Worm (Caenorhabditis elegans) whole organism, L4 larva: ENCODE measurements around the gene F58D2.2.

Source experiments
- D1046.2 ChIP-seq: fragments of 200-800 bp; sonication (Bioruptor generic); IDR thresholded peaks from 2 replicates; pipeline ENCODE4 v1.3.6; 2022; ENCODE audit warnings: missing genetic modification characterization, missing compliant biosample characterization
- R02D3.7 ChIP-seq: fragments of 150-350 bp; sonication (generic microtip); optimal IDR thresholded peaks from 3 replicates; lab custom pipeline; 2014; ENCODE audit warnings: missing biosample characterization, missing genetic modification characterization
- Y105C5A.15 ChIP-seq: fragments of 200-800 bp; sonication (Bioruptor generic); IDR thresholded peaks from 2 replicates; pipeline ENCODE4 v1.3.6; 2022; ENCODE audit warnings: missing genetic modification characterization, missing compliant biosample characterization
- Y48G9A.11 ChIP-seq: fragments of 200-800 bp; sonication (Bioruptor generic); IDR thresholded peaks from 2 replicates; pipeline ENCODE4 v1.3.6; 2022; ENCODE audit warnings: missing genetic modification reagents, missing genetic modification characterization, missing compliant biosample characterization
- Y75B8A.6 ChIP-seq: fragments of 200-800 bp; sonication (Bioruptor generic); IDR thresholded peaks from 2 replicates; pipeline ENCODE4 v1.3.6; 2022; ENCODE audit warnings: missing genetic modification reagents, missing genetic modification characterization, missing compliant biosample characterization
- ZK337.2 ChIP-seq: fragments of 200-800 bp; sonication (Bioruptor generic); IDR thresholded peaks from 2 replicates; pipeline ENCODE4 v1.3.6; 2022; ENCODE audit warnings: missing genetic modification reagents, missing genetic modification characterization, missing compliant biosample characterization
- ama-1 ChIP-seq: fragments of 150-350 bp; optimal IDR thresholded peaks from 2 replicates; lab custom pipeline; 2014; ENCODE audit warnings: inconsistent platforms, mixed read lengths
- arid-1 ChIP-seq: fragments of 200-800 bp; sonication (Bioruptor generic); conservative IDR thresholded peaks from 2 replicates; pipeline ENCODE4 v1.3.6; 2022; ENCODE audit warnings: missing genetic modification reagents, missing genetic modification characterization, missing compliant biosample characterization
- attf-4 ChIP-seq: sonication (generic microtip); optimal IDR thresholded peaks from 3 replicates; lab custom pipeline; 2017; ENCODE audit warnings: missing biosample characterization, missing genetic modification characterization
- ceh-32 ChIP-seq: sonication (generic microtip); optimal IDR thresholded peaks from 2 replicates; lab custom pipeline; 2016; ENCODE audit warnings: mild to moderate bottlenecking, missing genetic modification characterization, missing compliant biosample characterization; ENCODE audit not compliant: poor library complexity
- ceh-82 ChIP-seq: sonication (generic microtip); optimal IDR thresholded peaks from 2 replicates; lab custom pipeline; 2017; ENCODE audit warnings: missing biosample characterization, missing genetic modification characterization
- ces-1 ChIP-seq: fragments of 150-350 bp; sonication (generic microtip); optimal IDR thresholded peaks from 4 replicates; lab custom pipeline; 2014; ENCODE audit warnings: missing biosample characterization, missing genetic modification reagents, missing genetic modification characterization
- daf-12 ChIP-seq: fragments of 150-350 bp; optimal IDR thresholded peaks from 2 replicates; lab custom pipeline; 2014; ENCODE audit warnings: missing biosample characterization, missing genetic modification reagents, missing genetic modification characterization
- daf-8 ChIP-seq: fragments of 200-800 bp; sonication (Bioruptor generic); IDR thresholded peaks from 2 replicates; pipeline ENCODE4 v1.3.6; 2022; ENCODE audit warnings: missing genetic modification characterization, missing compliant biosample characterization
- dmd-6 ChIP-seq: fragments of 200-800 bp; sonication (Bioruptor generic); IDR thresholded peaks from 2 replicates; pipeline ENCODE4 v1.3.6; 2022; ENCODE audit warnings: missing genetic modification reagents, missing genetic modification characterization, missing compliant biosample characterization
- dpl-1 ChIP-seq: fragments of 150-350 bp; optimal IDR thresholded peaks from 2 replicates; lab custom pipeline; 2014; ENCODE audit warnings: missing biosample characterization, missing genetic modification reagents, missing genetic modification characterization
- fos-1 ChIP-seq: fragments of 150-350 bp; optimal IDR thresholded peaks from 2 replicates; lab custom pipeline; 2014; ENCODE audit warnings: missing biosample characterization, missing genetic modification characterization
- hif-1 ChIP-seq, 2 experiments: sonication (generic microtip); optimal IDR thresholded peaks; 2 replicates each; lab custom pipeline; 2016 to 2017; ENCODE audit warnings: missing compliant biosample characterization in 2 of 2, missing genetic modification characterization in 2 of 2, missing genetic modification reagents in 2 of 2, missing genotype in 2 of 2, mild to moderate bottlenecking in 1 of 2
- jun-1 ChIP-seq: fragments of 150-350 bp; optimal IDR thresholded peaks from 2 replicates; lab custom pipeline; 2014; ENCODE audit warnings: missing biosample characterization, missing genetic modification reagents, missing genetic modification characterization
- lim-7 ChIP-seq: fragments of 200-800 bp; sonication (Bioruptor generic); IDR thresholded peaks from 2 replicates; pipeline ENCODE4 v1.3.6; 2022; ENCODE audit warnings: missing genetic modification characterization, missing compliant biosample characterization
- lin-15B ChIP-seq: fragments of 150-350 bp; sonication (generic microtip); optimal IDR thresholded peaks from 3 replicates; lab custom pipeline; 2014; ENCODE audit warnings: missing biosample characterization, missing genetic modification characterization
- lin-29 ChIP-seq: fragments of 200-800 bp; sonication (Bioruptor generic); IDR thresholded peaks from 2 replicates; pipeline ENCODE4 v1.3.6; 2022; ENCODE audit warnings: missing genetic modification reagents, missing genetic modification characterization, missing compliant biosample characterization
- lin-38 ChIP-seq: fragments of 200-800 bp; sonication (Bioruptor generic); IDR thresholded peaks from 2 replicates; pipeline ENCODE4 v1.3.6; 2022; ENCODE audit warnings: missing genetic modification reagents, missing genetic modification characterization, missing compliant biosample characterization
- lin-39 ChIP-seq: fragments of 150-350 bp; optimal IDR thresholded peaks from 2 replicates; lab custom pipeline; 2014; ENCODE audit warnings: missing biosample characterization, missing genetic modification reagents, missing genetic modification characterization
- lsy-2 ChIP-seq, 2 experiments: fragments of 150-350 bp in 1 of 2; sonication (generic microtip) in 1 of 2; optimal IDR thresholded peaks; 2 replicates each; lab custom pipeline; 2014 to 2017; ENCODE audit warnings: missing biosample characterization in 2 of 2, missing genetic modification characterization in 2 of 2
- madf-9 ChIP-seq: fragments of 200-800 bp; sonication (Bioruptor generic); conservative IDR thresholded peaks from 2 replicates; pipeline ENCODE4 v1.3.6; 2022; ENCODE audit warnings: missing genetic modification reagents, missing genetic modification characterization, missing compliant biosample characterization
- mep-1 ChIP-seq: fragments of 150-350 bp; sonication (generic microtip); optimal IDR thresholded peaks from 3 replicates; lab custom pipeline; 2014; ENCODE audit warnings: missing biosample characterization, missing genetic modification characterization
- mes-2 ChIP-seq: sonication (generic microtip); optimal IDR thresholded peaks from 2 replicates; lab custom pipeline; 2016; ENCODE audit warnings: missing genotype, mild to moderate bottlenecking, missing genetic modification characterization, missing compliant biosample characterization; ENCODE audit not compliant: poor library complexity, severe bottlenecking
- nhr-102 ChIP-seq: sonication (generic microtip); optimal IDR thresholded peaks from 2 replicates; lab custom pipeline; 2016; ENCODE audit warnings: mild to moderate bottlenecking, missing genetic modification characterization, moderate library complexity, missing compliant biosample characterization
- nhr-11 ChIP-seq: fragments of 150-350 bp; optimal IDR thresholded peaks from 2 replicates; lab custom pipeline; 2014; ENCODE audit warnings: missing biosample characterization, missing genetic modification characterization
- nhr-28 ChIP-seq: fragments of 150-350 bp; optimal IDR thresholded peaks from 2 replicates; lab custom pipeline; 2014; ENCODE audit warnings: missing biosample characterization, missing genetic modification characterization
- nhr-41 ChIP-seq: fragments of 200-800 bp; sonication (Bioruptor generic); IDR thresholded peaks from 2 replicates; pipeline ENCODE4 v1.3.6; 2022; ENCODE audit warnings: missing genetic modification reagents, missing genetic modification characterization, missing compliant biosample characterization
- nhr-6 ChIP-seq: fragments of 150-350 bp; optimal IDR thresholded peaks from 2 replicates; lab custom pipeline; 2014; ENCODE audit warnings: missing biosample characterization, missing genetic modification characterization
- nhr-76 ChIP-seq: fragments of 150-350 bp; optimal IDR thresholded peaks from 2 replicates; lab custom pipeline; 2014; ENCODE audit warnings: missing biosample characterization, missing genetic modification characterization
- nhr-77 ChIP-seq: fragments of 150-350 bp; optimal IDR thresholded peaks from 2 replicates; lab custom pipeline; 2014; ENCODE audit warnings: missing biosample characterization, missing genetic modification characterization
- pha-4 ChIP-seq, 2 experiments: fragments of 150-350 bp in 1 of 2; fragments of 200-800 bp in 1 of 2; sonication (Bioruptor generic) in 1 of 2; IDR thresholded peaks in 1 of 2; optimal IDR thresholded peaks in 1 of 2; 2 replicates each; pipeline versions ENCODE4 v1.3.6 to Lab custom; 2014 to 2022; ENCODE audit warnings: missing genetic modification characterization in 2 of 2, missing genetic modification reagents in 2 of 2, missing biosample characterization in 1 of 2, missing compliant biosample characterization in 1 of 2
- php-3 ChIP-seq: fragments of 200-800 bp; sonication (Bioruptor generic); IDR thresholded peaks from 2 replicates; pipeline ENCODE4 v1.3.6; 2022; ENCODE audit warnings: missing genetic modification reagents, missing genetic modification characterization, missing compliant biosample characterization
- pqm-1 ChIP-seq: sonication (generic microtip); optimal IDR thresholded peaks from 2 replicates; lab custom pipeline; 2017; ENCODE audit warnings: missing biosample characterization, missing genetic modification characterization
- set-16 ChIP-seq: fragments of 200-800 bp; sonication (Bioruptor generic); IDR thresholded peaks from 2 replicates; pipeline ENCODE4 v1.3.6; 2022; ENCODE audit warnings: missing genetic modification reagents, missing genetic modification characterization, missing compliant biosample characterization
- skn-1 ChIP-seq: fragments of 150-350 bp; optimal IDR thresholded peaks from 2 replicates; lab custom pipeline; 2014; ENCODE audit warnings: missing biosample characterization, missing genetic modification characterization
- snpc-1.2 ChIP-seq: fragments of 200-800 bp; sonication (Bioruptor generic); IDR thresholded peaks from 2 replicates; pipeline ENCODE4 v1.3.6; 2022; ENCODE audit warnings: missing genetic modification reagents, missing genetic modification characterization, missing compliant biosample characterization
- snpc-4 ChIP-seq: fragments of 150-350 bp; optimal IDR thresholded peaks from 2 replicates; lab custom pipeline; 2014; ENCODE audit warnings: missing biosample characterization, missing genetic modification characterization
- spr-1 ChIP-seq: sonication (generic microtip); optimal IDR thresholded peaks from 2 replicates; lab custom pipeline; 2016; ENCODE audit warnings: mild to moderate bottlenecking, missing genetic modification characterization, missing compliant biosample characterization
- unc-62 ChIP-seq, 3 experiments: fragments of 150-350 bp in 1 of 3; sonication (generic microtip); optimal IDR thresholded peaks in 2 of 3; peaks in 1 of 3; 1 replicate in 1 of 3; 2 replicates in 2 of 3; lab custom pipeline; 2014 to 2017; ENCODE audit warnings: missing biosample characterization in 3 of 3, missing genetic modification characterization in 3 of 3, missing genetic modification reagents in 3 of 3, missing genotype in 1 of 3
- vab-7 ChIP-seq: fragments of 200-800 bp; sonication (Bioruptor generic); IDR thresholded peaks from 2 replicates; pipeline ENCODE4 v1.3.6; 2022; ENCODE audit warnings: missing genetic modification reagents, missing genetic modification characterization, missing compliant biosample characterization
- zag-1 ChIP-seq: fragments of 150-350 bp; optimal IDR thresholded peaks from 2 replicates; lab custom pipeline; 2014; ENCODE audit warnings: missing biosample characterization, missing genetic modification characterization
- zfp-2 ChIP-seq: sonication (generic microtip); optimal IDR thresholded peaks from 2 replicates; lab custom pipeline; 2016; ENCODE audit warnings: mild to moderate bottlenecking, missing genetic modification characterization, missing compliant biosample characterization
- zfp-3 ChIP-seq: fragments of 200-800 bp; sonication (Bioruptor generic); conservative IDR thresholded peaks from 2 replicates; pipeline ENCODE4 v1.3.6; 2022; ENCODE audit warnings: missing genetic modification reagents, missing genetic modification characterization, missing compliant biosample characterization
- zip-11 ChIP-seq: fragments of 200-800 bp; sonication (Bioruptor generic); IDR thresholded peaks from 2 replicates; pipeline ENCODE4 v1.3.6; 2022; ENCODE audit warnings: missing genetic modification characterization, missing compliant biosample characterization

Gene F58D2.2

DNA sequence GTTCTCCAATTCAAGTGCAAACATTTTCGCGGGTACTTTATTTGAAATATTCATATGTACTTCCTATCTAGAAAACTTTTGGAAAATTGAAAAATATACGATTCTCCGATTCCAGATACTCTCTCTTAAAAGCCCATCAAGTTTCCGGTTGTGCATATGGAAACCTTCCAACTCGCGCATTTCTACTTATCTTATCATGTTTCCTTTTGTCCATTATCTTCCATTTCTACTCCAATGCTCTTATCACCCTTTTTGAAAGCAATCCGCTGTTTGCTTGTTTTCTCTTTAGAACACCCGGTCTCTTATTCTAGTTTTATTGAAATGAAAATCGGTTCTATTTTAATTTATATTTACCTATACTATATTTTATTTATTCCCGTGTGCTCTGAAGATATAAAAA, 32.1 kb downstream of the F58D2.2 start, which contains the start of gene C48D1.5:
TSS of gene C48D1.5 (plus strand) at position 301 of the 400 bp plus-strand sequence.
- no peak for TF ChIP-seq pqm-1 (tag; lab: Kevin White, UChicago)
- TF ChIP-seq unc-62 (GFP tag; optimal IDR thresholded peaks at IDR 0.05 in 1 of 2; lab: Kevin White, UChicago): no peak
- no peak for TF ChIP-seq unc-62 (tag; optimal IDR thresholded peaks at IDR 0.05; lab: Kevin White, UChicago)
- TF ChIP-seq nhr-41 (GFP tag; lab: Robert Waterston, UW): no peak
- no peak for TF ChIP-seq zfp-3 (GFP tag; lab: Robert Waterston, UW)
- TF ChIP-seq zag-1: no peak
- no peak for TF ChIP-seq nhr-28 (tag; lab: Kevin White, UChicago)
- TF ChIP-seq jun-1 (tag; lab: Kevin White, UChicago): no peak
- no peak for TF ChIP-seq zip-11 (GFP tag; lab: Robert Waterston, UW)
- TF ChIP-seq Y105C5A.15 (GFP tag; lab: Robert Waterston, UW): no peak
- TF ChIP-seq lin-29 (GFP tag; lab: Robert Waterston, UW): no peak
- TF ChIP-seq snpc-1.2 (GFP tag; lab: Robert Waterston, UW): no peak
- TF ChIP-seq nhr-102 (tag; lab: Kevin White, UChicago): no peak
- no peak for TF ChIP-seq dpl-1 (GFP tag; lab: Kevin White, UChicago)
- no peak for TF ChIP-seq dmd-6 (GFP tag; lab: Robert Waterston, UW)
- TF ChIP-seq pha-4 (GFP tag; IDR thresholded peaks at IDR 0.05; lab: Robert Waterston, UW): no peak
- no peak for TF ChIP-seq pha-4 (tag; optimal IDR thresholded peaks at IDR 0.05; lab: Kevin White, UChicago)
- no peak for TF ChIP-seq vab-7 (GFP tag; lab: Robert Waterston, UW)
- TF ChIP-seq daf-8 (GFP tag; lab: Robert Waterston, UW): no peak
- TF ChIP-seq ZK337.2 (GFP tag; lab: Robert Waterston, UW): no peak
- TF ChIP-seq zfp-2 (tag; lab: Kevin White, UChicago): no peak

DNA sequence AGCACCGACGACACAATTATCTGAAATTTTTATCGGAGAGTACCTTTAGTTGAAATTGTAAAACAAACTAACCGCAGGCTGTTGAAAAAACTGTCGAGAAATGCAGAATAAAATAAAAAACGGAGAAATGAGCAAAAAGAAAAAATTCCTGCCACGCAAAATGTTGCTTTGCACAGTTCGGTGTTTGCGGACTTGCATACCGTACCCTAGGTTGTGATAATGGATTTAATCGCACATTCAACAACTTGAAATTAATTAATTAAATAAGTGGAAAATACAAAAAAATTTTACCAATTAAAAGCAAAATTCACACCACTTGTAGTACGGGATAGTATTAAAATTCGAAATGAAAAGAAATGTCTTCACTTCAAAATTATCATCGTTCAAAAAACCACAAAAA, 41.8 kb downstream of the F58D2.2 start:
- no peak for TF ChIP-seq pqm-1 (tag; lab: Kevin White, UChicago)
- no peak for TF ChIP-seq lin-15B (tag; lab: Kevin White, UChicago)
- no peak for TF ChIP-seq R02D3.7 (tag; lab: Kevin White, UChicago)
- TF ChIP-seq fos-1 (tag; lab: Kevin White, UChicago): no peak
- no peak for TF ChIP-seq ama-1
- TF ChIP-seq lim-7 (GFP tag; lab: Robert Waterston, UW): no peak
- peak; percentile 49 for TF ChIP-seq mep-1
- peak; percentile 72 for TF ChIP-seq nhr-6
- TF ChIP-seq dpl-1 (GFP tag; lab: Kevin White, UChicago): peak; percentile 50
- TF ChIP-seq skn-1: no peak
- TF ChIP-seq nhr-76 (tag; lab: Kevin White, UChicago): no peak
- TF ChIP-seq snpc-1.2 (GFP tag; lab: Robert Waterston, UW): no peak
- no peak for TF ChIP-seq madf-9 (GFP tag; lab: Robert Waterston, UW)
- no peak for TF ChIP-seq ceh-82 (tag; lab: Kevin White, UChicago)
- TF ChIP-seq zag-1: no peak
- TF ChIP-seq daf-12: no peak
- no peak for TF ChIP-seq Y48G9A.11 (GFP tag; lab: Robert Waterston, UW)
- TF ChIP-seq ces-1: peak; percentile 33
- TF ChIP-seq lin-38 (GFP tag; lab: Robert Waterston, UW): peak; percentile 46; the same call in 1 of the 2 replicates
- TF ChIP-seq set-16 (GFP tag; lab: Robert Waterston, UW): no peak
- TF ChIP-seq ceh-32: no peak
- no peak for TF ChIP-seq nhr-11 (tag; lab: Kevin White, UChicago)
- no peak for TF ChIP-seq arid-1 (GFP tag; lab: Robert Waterston, UW)
- peak in 1 of 2 experiments; percentile 15 for TF ChIP-seq hif-1 (tag; optimal IDR thresholded peaks at IDR 0.05; lab: Kevin White, UChicago)
- TF ChIP-seq D1046.2 (GFP tag; lab: Robert Waterston, UW): no peak
- TF ChIP-seq lsy-2 (tag; optimal IDR thresholded peaks at IDR 0.05; lab: Kevin White, UChicago): peak; percentile 82 to 98
- TF ChIP-seq lin-39 (tag; lab: Kevin White, UChicago): no peak
- no peak for TF ChIP-seq nhr-77 (tag; lab: Kevin White, UChicago)
- no peak for TF ChIP-seq mes-2 (tag; lab: Kevin White, UChicago)
- no peak for TF ChIP-seq unc-62 (GFP tag; optimal IDR thresholded peaks at IDR 0.05 in 1 of 2; lab: Kevin White, UChicago)
- no peak for TF ChIP-seq unc-62 (tag; optimal IDR thresholded peaks at IDR 0.05; lab: Kevin White, UChicago)
- TF ChIP-seq spr-1 (tag; lab: Kevin White, UChicago): no peak
- TF ChIP-seq dmd-6 (GFP tag; lab: Robert Waterston, UW): no peak
- TF ChIP-seq php-3 (GFP tag; lab: Robert Waterston, UW): no peak
- TF ChIP-seq snpc-4: no peak
- TF ChIP-seq attf-4 (tag; lab: Kevin White, UChicago): no peak
- TF ChIP-seq ZK337.2 (GFP tag; lab: Robert Waterston, UW): no peak
- no peak for TF ChIP-seq Y75B8A.6 (GFP tag; lab: Robert Waterston, UW)
